Worm (Caenorhabditis elegans) whole organism, young adult: ENCODE data around the gene arrd-12.

ENCODE experiments used
- chd-7 ChIP-seq: sonication (generic microtip); optimal IDR thresholded peaks from 2 replicates; lab custom pipeline; 2016; ENCODE audit warnings: mild to moderate bottlenecking, missing genetic modification characterization, moderate library complexity, missing compliant biosample characterization
- madf-10 ChIP-seq: sonication (generic microtip); optimal IDR thresholded peaks from 2 replicates; lab custom pipeline; 2016; ENCODE audit warnings: mild to moderate bottlenecking, missing genetic modification characterization, missing compliant biosample characterization

DNA sequence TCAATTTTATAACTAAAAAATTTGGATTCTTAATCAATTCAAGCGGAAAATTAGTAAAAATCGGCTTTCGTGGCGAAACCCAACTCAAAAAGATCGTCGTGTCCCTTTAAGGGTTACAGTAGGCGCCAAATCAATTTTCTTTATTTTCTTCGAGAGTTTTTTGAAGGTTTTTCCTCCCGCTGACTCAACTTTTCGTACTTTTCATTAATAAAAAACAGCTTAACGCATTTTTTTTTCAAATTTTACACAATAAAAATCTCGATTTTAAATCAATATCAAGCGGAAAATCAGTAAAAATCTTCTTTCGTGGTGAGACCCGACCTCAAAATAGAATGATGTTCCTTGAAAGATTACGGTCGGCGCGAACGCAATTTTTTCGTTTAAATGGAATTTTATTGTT, 33.9 kb upstream of the arrd-12 start:
- TF ChIP-seq madf-10 (no peak), chd-7 (tag; lab: Kevin White, UChicago) (no peak)
